Fruit fly (Drosophila melanogaster) whole organism, pupa: ENCODE results near the gene CG32437.

ENCODE experiments used
- CG10348 ChIP-seq: fragments of 200-800 bp; sonication (Bioruptor generic); IDR thresholded peaks from 2 replicates; pipeline ENCODE4 v1.3.6; 2022; ENCODE audit warnings: missing biosample characterization, missing genetic modification characterization
- CG12605 ChIP-seq: fragments of 200-800 bp; sonication (Bioruptor generic); IDR thresholded peaks from 2 replicates; pipeline ENCODE4 v1.3.6; 2022; ENCODE audit warnings: missing biosample characterization, missing genetic modification characterization
- CG13204 ChIP-seq: fragments of 200-800 bp; sonication (Bioruptor generic); optimal IDR thresholded peaks from 2 replicates; lab custom pipeline; 2018; ENCODE audit warnings: missing biosample characterization, mild to moderate bottlenecking, missing genetic modification characterization, moderate library complexity
- CG14655 ChIP-seq: fragments of 200-800 bp; sonication (Bioruptor generic); optimal IDR thresholded peaks from 3 replicates; lab custom pipeline; 2017; ENCODE audit warnings: mild to moderate bottlenecking, missing biosample characterization, missing genetic modification reagents, missing genetic modification characterization
- CG15710 ChIP-seq: fragments of 200-800 bp; sonication (Bioruptor generic); optimal IDR thresholded peaks from 2 replicates; lab custom pipeline; 2018; ENCODE audit warnings: missing biosample characterization, mild to moderate bottlenecking, missing genetic modification characterization, moderate library complexity
- CG17806 ChIP-seq: fragments of 200-800 bp; sonication (Bioruptor generic); optimal IDR thresholded peaks from 2 replicates; lab custom pipeline; 2018; ENCODE audit warnings: missing biosample characterization, mild to moderate bottlenecking, missing genetic modification characterization, moderate library complexity
- CG32121 ChIP-seq: fragments of 200-800 bp; sonication (Bioruptor generic); IDR thresholded peaks from 2 replicates; pipeline ENCODE4 v1.3.6; 2022; ENCODE audit warnings: missing biosample characterization, missing genetic modification characterization
- CG34367 ChIP-seq: fragments of 200-800 bp; sonication (Bioruptor generic); optimal IDR thresholded peaks from 2 replicates; lab custom pipeline; 2018; ENCODE audit warnings: missing biosample characterization, mild to moderate bottlenecking, missing genetic modification characterization
- CG4496 ChIP-seq: fragments of 200-800 bp; sonication (Bioruptor generic); IDR thresholded peaks from 3 replicates; pipeline ENCODE4 v1.3.6; 2022; ENCODE audit warnings: missing biosample characterization, missing genetic modification characterization
- CG8159 ChIP-seq: fragments of 200-800 bp; sonication (Bioruptor generic); optimal IDR thresholded peaks from 3 replicates; lab custom pipeline; 2018; ENCODE audit warnings: missing biosample characterization, mild to moderate bottlenecking, missing genetic modification characterization, moderate library complexity
- CG8301 ChIP-seq: fragments of 200-800 bp; sonication (Bioruptor generic); optimal IDR thresholded peaks from 2 replicates; lab custom pipeline; 2018; ENCODE audit warnings: missing biosample characterization, mild to moderate bottlenecking, missing genetic modification characterization
- CG9948 ChIP-seq: fragments of 200-800 bp; sonication (Bioruptor generic); optimal IDR thresholded peaks from 2 replicates; lab custom pipeline; 2018; ENCODE audit warnings: missing biosample characterization, mild to moderate bottlenecking, missing genetic modification characterization, moderate library complexity
- D1 ChIP-seq: fragments of 200-800 bp; sonication (Bioruptor generic); optimal IDR thresholded peaks from 2 replicates; lab custom pipeline; 2018; ENCODE audit warnings: missing biosample characterization, mild to moderate bottlenecking, missing genetic modification characterization, moderate library complexity
- EcR ChIP-seq: fragments of 200-800 bp; sonication (Bioruptor generic); optimal IDR thresholded peaks from 3 replicates; lab custom pipeline; 2019; ENCODE audit warnings: missing biosample characterization, missing genetic modification characterization, mild to moderate bottlenecking, moderate library complexity, missing genetic modification reagents
- Ets98B ChIP-seq: fragments of 200-800 bp; sonication (Bioruptor generic); IDR thresholded peaks from 2 replicates; pipeline ENCODE4 v1.3.6; 2022; ENCODE audit warnings: missing biosample characterization, missing genetic modification characterization
- Pif1A ChIP-seq: fragments of 200-800 bp; sonication (Bioruptor generic); optimal IDR thresholded peaks from 3 replicates; lab custom pipeline; 2016; ENCODE audit warnings: missing biosample characterization, missing genetic modification characterization
- Pif1B ChIP-seq: fragments of 200-800 bp; sonication (Bioruptor generic); optimal IDR thresholded peaks from 3 replicates; lab custom pipeline; 2016; ENCODE audit warnings: missing biosample characterization, missing genetic modification characterization
- Snoo ChIP-seq: fragments of 200-800 bp; sonication (Bioruptor generic); optimal IDR thresholded peaks from 3 replicates; lab custom pipeline; 2017; ENCODE audit warnings: missing biosample characterization, mild to moderate bottlenecking, missing genetic modification characterization, inconsistent platforms
- fd96Ca ChIP-seq: fragments of 200-800 bp; sonication (Bioruptor generic); IDR thresholded peaks from 3 replicates; pipeline ENCODE4 v1.3.6; 2022; ENCODE audit warnings: missing biosample characterization, missing genetic modification characterization
- gl ChIP-seq: fragments of 200-800 bp; sonication (Bioruptor generic); optimal IDR thresholded peaks from 2 replicates; lab custom pipeline; 2018; ENCODE audit warnings: missing biosample characterization, mild to moderate bottlenecking, missing genetic modification characterization
- rn ChIP-seq: fragments of 200-800 bp; sonication (Bioruptor generic); IDR thresholded peaks from 2 replicates; pipeline ENCODE4 v1.3.6; 2022; ENCODE audit warnings: missing biosample characterization, missing genetic modification characterization

CG32437 gene

dm6 chr3L:21348983-21349432, 8.5 kb upstream of the CG32437 start, which contains the start of gene ebd2:
TSS of gene ebd2 (minus strand) at chr3L:21349288.
- TF ChIP-seq Ets98B (GFP tag; lab: Robert Waterston, UW) (no peak; the same call in 1 of the 2 replicates), CG4496 (GFP tag; lab: Robert Waterston, UW) (peak; percentile 69), CG13204 (GFP tag; lab: Kevin White, UChicago) (no peak), CG17806 (tag; lab: Kevin White, UChicago) (no peak), Pif1B (GFP tag; lab: Kevin White, UChicago) (peak; percentile 10), CG34367 (no peak), CG12605 (GFP tag; lab: Robert Waterston, UW) (no peak), Pif1A (GFP tag; lab: Kevin White, UChicago) (no peak), CG10348 (GFP tag; lab: Robert Waterston, UW) (no peak), CG14655 (GFP tag; lab: Kevin White, UChicago) (no peak), CG8301 (no peak), CG32121 (GFP tag; lab: Robert Waterston, UW) (no peak), rn (GFP tag; lab: Robert Waterston, UW) (no peak), fd96Ca (GFP tag; lab: Robert Waterston, UW) (peak; percentile 68)

- TF ChIP-seq CG14655 (GFP tag; lab: Kevin White, UChicago) = no peak
- no peak for TF ChIP-seq CG12605 (GFP tag; lab: Robert Waterston, UW)
- no peak for TF ChIP-seq CG17806 (tag; lab: Kevin White, UChicago)
- TF ChIP-seq Pif1B (GFP tag; lab: Kevin White, UChicago) = no peak
- TF ChIP-seq CG4496 (GFP tag; lab: Robert Waterston, UW) = no peak
- no peak for TF ChIP-seq Ets98B (GFP tag; lab: Robert Waterston, UW)
- TF ChIP-seq CG13204 (GFP tag; lab: Kevin White, UChicago) = no peak
- no peak for TF ChIP-seq Snoo (tag; lab: Kevin White, UChicago)
- TF ChIP-seq EcR (GFP tag; lab: Kevin White, UChicago) = no peak
- TF ChIP-seq fd96Ca (GFP tag; lab: Robert Waterston, UW) = no peak
- TF ChIP-seq rn (GFP tag; lab: Robert Waterston, UW) = no peak
- no peak for TF ChIP-seq CG32121 (GFP tag; lab: Robert Waterston, UW)
Observed at dm6 chr3L:21356395-21356794, 1.1 kb upstream of the CG32437 start, which contains the start of gene CG12971. TSS of gene CG12971 (minus strand) at chr3L:21356495.

DNA sequence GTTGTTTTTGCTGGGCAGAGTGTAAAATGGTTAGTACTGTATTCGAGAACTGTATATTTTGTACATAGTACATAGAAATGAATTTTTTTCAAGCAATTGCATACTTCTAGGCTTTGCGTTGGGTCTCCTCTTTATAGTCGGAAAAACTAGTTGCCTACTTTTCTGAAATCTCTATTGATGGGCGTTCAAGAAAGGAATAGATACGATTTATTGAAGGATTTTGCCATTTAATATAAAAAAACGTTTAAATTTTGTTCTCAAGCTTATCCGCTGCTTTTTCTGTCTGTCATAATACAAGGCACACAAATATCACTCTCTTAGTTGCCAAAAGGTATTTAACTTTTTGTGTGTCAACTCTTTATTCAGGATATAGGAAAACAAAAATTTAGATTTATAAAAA, 2.4 kb downstream of the CG32437 start, which contains the start of gene CG32440:
CG32440 (plus strand) TSS at position 301 of the 400 bp plus-strand sequence.
- TF ChIP-seq Snoo (tag; lab: Kevin White, UChicago) (no peak), CG9948 (no peak)

dm6 chr3L:21363926-21364537, 6.5 kb downstream of the CG32437 start:
- TF ChIP-seq CG8301 = no peak
- no peak for TF ChIP-seq gl (tag; lab: Kevin White, UChicago)
- TF ChIP-seq CG10348 (GFP tag; lab: Robert Waterston, UW) = no peak
- TF ChIP-seq CG4496 (GFP tag; lab: Robert Waterston, UW) = peak; percentile 86
- TF ChIP-seq CG8159 (tag; lab: Kevin White, UChicago) = no peak
- TF ChIP-seq fd96Ca (GFP tag; lab: Robert Waterston, UW) = peak; percentile 84
- TF ChIP-seq CG17806 (tag; lab: Kevin White, UChicago) = no peak
- TF ChIP-seq EcR (GFP tag; lab: Kevin White, UChicago) = no peak
- peak; percentile 33 for TF ChIP-seq Pif1B (GFP tag; lab: Kevin White, UChicago)
- TF ChIP-seq CG34367 = no peak
- no peak for TF ChIP-seq CG9948
- TF ChIP-seq CG32121 (GFP tag; lab: Robert Waterston, UW) = peak; percentile 79
- peak; percentile 20 for TF ChIP-seq D1 (tag; lab: Kevin White, UChicago)
- TF ChIP-seq Pif1A (GFP tag; lab: Kevin White, UChicago) = peak; percentile 83
- no peak for TF ChIP-seq Snoo (tag; lab: Kevin White, UChicago)
- TF ChIP-seq CG12605 (GFP tag; lab: Robert Waterston, UW) = no peak; the same call in 1 of the 2 replicates
- peak; percentile 83; the same call in 1 of the 2 replicates for TF ChIP-seq Ets98B (GFP tag; lab: Robert Waterston, UW)
- no peak for TF ChIP-seq CG15710 (tag; lab: Kevin White, UChicago)
- peak; percentile 8 for TF ChIP-seq CG14655 (GFP tag; lab: Kevin White, UChicago)
- peak; percentile 55 for TF ChIP-seq rn (GFP tag; lab: Robert Waterston, UW)
- no peak for TF ChIP-seq CG13204 (GFP tag; lab: Kevin White, UChicago)

DNA sequence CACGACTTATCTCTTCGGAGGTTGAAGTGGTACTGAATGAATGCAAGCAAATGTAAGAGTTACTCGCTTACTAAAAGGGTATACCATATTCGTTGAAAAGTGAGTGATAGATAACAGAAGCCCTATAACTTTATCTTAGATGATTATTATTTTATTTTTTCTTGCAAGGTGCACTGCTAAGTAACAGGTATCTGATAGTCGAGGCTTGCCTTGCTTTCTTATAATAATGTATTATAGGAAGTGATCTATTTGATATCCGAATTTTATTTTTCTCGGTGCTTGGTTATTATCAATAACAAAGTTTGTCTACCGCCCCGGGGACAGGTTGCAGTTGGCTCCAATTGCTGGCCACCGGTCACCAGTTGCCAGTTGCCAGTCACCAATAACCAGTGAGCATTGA, 13.7 kb downstream of the CG32437 start:
- TF ChIP-seq CG12605 (GFP tag; lab: Robert Waterston, UW) (no peak), Ets98B (GFP tag; lab: Robert Waterston, UW) (no peak)

DNA sequence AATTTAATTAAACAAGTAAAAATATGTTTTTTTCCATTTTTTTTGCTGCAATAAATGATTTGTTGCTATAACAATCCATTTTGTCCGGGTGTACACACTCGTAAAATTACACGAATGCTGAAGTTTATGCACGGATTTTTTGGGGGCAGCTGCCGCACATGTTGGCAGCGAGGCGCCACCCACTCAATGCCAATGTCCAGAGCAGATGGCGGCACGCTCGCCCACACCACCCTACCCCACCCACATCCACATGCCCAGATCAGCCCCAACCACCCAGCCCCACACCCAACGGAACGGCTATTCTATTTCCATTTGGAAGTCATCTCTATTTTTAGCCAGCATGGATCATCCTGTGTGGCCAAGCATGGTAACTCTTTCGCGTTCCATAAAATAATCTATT, 22.6 kb downstream of the CG32437 start:
- TF ChIP-seq CG15710 (tag; lab: Kevin White, UChicago) = no peak
